Worm (Caenorhabditis elegans) whole organism, young adult: Measurements from ENCODE around the gene pals-32.

Source experiments
- ama-1 ChIP-seq, 3 experiments: fragments of 150-350 bp in 1 of 3; sonication (generic microtip) in 2 of 3; optimal IDR thresholded peaks; 2 replicates each; lab custom pipeline; 2014 to 2018; ENCODE audit warnings: missing biosample characterization in 2 of 3, missing genetic modification characterization in 2 of 3, missing genetic modification reagents in 2 of 3
- let-607 ChIP-seq, 2 experiments: fragments of 200-800 bp in 1 of 2; sonication (Bioruptor generic) in 1 of 2; sonication (generic microtip) in 1 of 2; optimal IDR thresholded peaks; 2 replicates each; lab custom pipeline; 2016 to 2018; ENCODE audit warnings: mild to moderate bottlenecking in 2 of 2, missing compliant biosample characterization in 2 of 2, missing genetic modification characterization in 2 of 2, moderate library complexity in 2 of 2, missing genotype in 1 of 2
- mcd-1 ChIP-seq: fragments of 200-800 bp; sonication (Bioruptor generic); IDR thresholded peaks from 2 replicates; pipeline ENCODE4 v1.3.6; 2022; ENCODE audit warnings: missing genetic modification reagents, missing genetic modification characterization, missing compliant biosample characterization
- sdz-38 ChIP-seq: sonication (generic microtip); optimal IDR thresholded peaks from 2 replicates; lab custom pipeline; 2016; ENCODE audit warnings: missing genotype, missing genetic modification characterization, missing compliant biosample characterization

- no peak for TF ChIP-seq ama-1 (optimal IDR thresholded peaks at IDR 0.05; lab: Kevin White, UChicago)
- no peak for TF ChIP-seq ama-1 (GFP tag; optimal IDR thresholded peaks at IDR 0.05; lab: Kevin White, UChicago)
- no peak for TF ChIP-seq sdz-38
- TF ChIP-seq let-607 (tag; optimal IDR thresholded peaks at IDR 0.05; lab: Kevin White, UChicago): no peak
- TF ChIP-seq mcd-1: no peak
Measured at ce11 chrV:2877509-2877908, 18.9 kb upstream of the pals-32 start, which contains the start of gene F37B4.10.
